Fruit fly (Drosophila melanogaster) whole organism, embryonic: ENCODE data around the gene Esyt2.

ENCODE experiments used
- Aef1 ChIP-seq: fragments of 200-800 bp; sonication (Bioruptor generic); IDR thresholded peaks from 3 replicates; pipeline ENCODE4 v1.3.6; 2022; ENCODE audit warnings: missing biosample characterization, missing genetic modification characterization
- B-H2 ChIP-seq: fragments of 200-800 bp; sonication (Bioruptor generic); optimal IDR thresholded peaks from 2 replicates; lab custom pipeline; 2018; ENCODE audit warnings: missing biosample characterization, mild to moderate bottlenecking, missing genetic modification characterization
- CG10462 ChIP-seq: fragments of 200-800 bp; sonication (Bioruptor generic); optimal IDR thresholded peaks from 2 replicates; lab custom pipeline; 2016; ENCODE audit warnings: missing biosample characterization, missing genetic modification characterization
- CG12071 ChIP-seq: fragments of 200-800 bp; sonication (Bioruptor generic); optimal IDR thresholded peaks from 3 replicates; lab custom pipeline; 2018; ENCODE audit warnings: missing biosample characterization, mild to moderate bottlenecking, missing genetic modification characterization
- CG12744 ChIP-seq: fragments of 200-800 bp; sonication (Bioruptor generic); optimal IDR thresholded peaks from 2 replicates; lab custom pipeline; 2016; ENCODE audit warnings: missing biosample characterization, missing genetic modification characterization
- CG14014 ChIP-seq: fragments of 200-800 bp; sonication (Bioruptor generic); IDR thresholded peaks from 2 replicates; pipeline ENCODE4 v1.3.6; 2022; ENCODE audit warnings: missing biosample characterization, missing genetic modification characterization
- CG17829 ChIP-seq: fragments of 200-800 bp; optimal IDR thresholded peaks from 2 replicates; lab custom pipeline; 2019; ENCODE audit warnings: missing biosample characterization, mild to moderate bottlenecking, missing genetic modification characterization, moderate library complexity
- CG1832 ChIP-seq: fragments of 200-800 bp; sonication (Bioruptor generic); optimal IDR thresholded peaks from 2 replicates; lab custom pipeline; 2017; ENCODE audit warnings: missing biosample characterization, mild to moderate bottlenecking, missing genetic modification characterization, inconsistent platforms
- CG2199 ChIP-seq: fragments of 200-800 bp; sonication (Bioruptor generic); IDR thresholded peaks from 3 replicates; pipeline ENCODE4 v1.3.6; 2022; ENCODE audit warnings: missing biosample characterization, missing genetic modification characterization
- CG2202 ChIP-seq: fragments of 200-800 bp; sonication (Bioruptor generic); optimal IDR thresholded peaks from 2 replicates; lab custom pipeline; 2018; ENCODE audit warnings: missing biosample characterization, mild to moderate bottlenecking, missing genetic modification characterization
- CG2889 ChIP-seq: fragments of 200-800 bp; sonication (Bioruptor generic); IDR thresholded peaks from 3 replicates; pipeline ENCODE4 v1.3.6; 2022; ENCODE audit warnings: missing biosample characterization, missing genetic modification characterization
- CG30020 ChIP-seq: fragments of 200-800 bp; optimal IDR thresholded peaks from 2 replicates; lab custom pipeline; 2019; ENCODE audit warnings: missing biosample characterization, mild to moderate bottlenecking, missing genetic modification characterization, moderate library complexity
- CG33557 ChIP-seq: fragments of 200-800 bp; sonication (Bioruptor generic); optimal IDR thresholded peaks from 2 replicates; lab custom pipeline; 2019; ENCODE audit warnings: missing biosample characterization, mild to moderate bottlenecking, missing genetic modification characterization, moderate library complexity
- CG42726 ChIP-seq: fragments of 200-800 bp; sonication (Bioruptor generic); IDR thresholded peaks from 2 replicates; pipeline ENCODE4 v1.3.6; 2022; ENCODE audit warnings: missing biosample characterization, missing genetic modification characterization; ENCODE audit not compliant: partially characterized antibody
- CG43689 ChIP-seq: fragments of 200-800 bp; sonication (Bioruptor generic); IDR thresholded peaks from 2 replicates; pipeline ENCODE4 v1.3.6; 2022; ENCODE audit warnings: missing biosample characterization, missing genetic modification characterization
- CG6791 ChIP-seq: fragments of 200-800 bp; sonication (Bioruptor generic); IDR thresholded peaks from 3 replicates; pipeline ENCODE4 v1.3.6; 2022; ENCODE audit warnings: missing biosample characterization, missing genetic modification characterization; ENCODE audit not compliant: partially characterized antibody
- CG6854 ChIP-seq: fragments of 200-800 bp; sonication (Bioruptor generic); optimal IDR thresholded peaks from 3 replicates; lab custom pipeline; 2017; ENCODE audit warnings: missing biosample characterization, mild to moderate bottlenecking, missing genetic modification characterization
- CG7745 ChIP-seq: fragments of 200-800 bp; sonication (Bioruptor generic); optimal IDR thresholded peaks from 2 replicates; lab custom pipeline; 2018; ENCODE audit warnings: missing biosample characterization, mild to moderate bottlenecking, missing genetic modification characterization, moderate library complexity
- CG8478 ChIP-seq: fragments of >200 bp; optimal IDR thresholded peaks from 2 replicates; lab custom pipeline; 2018
- CkIIα-i1 ChIP-seq: fragments of 200-800 bp; sonication (Bioruptor generic); IDR thresholded peaks from 2 replicates; pipeline ENCODE4 v1.3.6; 2022; ENCODE audit warnings: missing biosample characterization, missing genetic modification characterization
- D ChIP-seq, 2 experiments: fragments of 200-800 bp in 1 of 2; fragments of >200 bp in 1 of 2; sonication (Bioruptor generic) in 1 of 2; optimal IDR thresholded peaks; 2 replicates in 1 of 2; 3 replicates in 1 of 2; lab custom pipeline; 2017; ENCODE audit warnings: mild to moderate bottlenecking in 1 of 2, missing biosample characterization in 1 of 2, missing genetic modification characterization in 1 of 2, missing genetic modification reagents in 1 of 2
- Eip74EF ChIP-seq, 2 experiments: fragments of 200-800 bp in 1 of 2; fragments of >200 bp in 1 of 2; sonication (Bioruptor generic) in 1 of 2; optimal IDR thresholded peaks; 2 replicates each; lab custom pipeline; 2017 to 2019; ENCODE audit warnings: missing biosample characterization in 2 of 2, missing genetic modification characterization in 2 of 2, mild to moderate bottlenecking in 1 of 2, moderate library complexity in 1 of 2
- Ets65A ChIP-seq: fragments of 200-800 bp; sonication (Bioruptor generic); peaks from one replicate; lab custom pipeline; 2016; ENCODE audit warnings: missing biosample characterization, missing genetic modification characterization
- HmgD ChIP-seq: fragments of 200-800 bp; sonication (Bioruptor generic); optimal IDR thresholded peaks from 3 replicates; lab custom pipeline; 2016; ENCODE audit warnings: missing biosample characterization, missing genetic modification characterization
- Hmx ChIP-seq: fragments of 200-800 bp; sonication (Bioruptor generic); optimal IDR thresholded peaks from 2 replicates; lab custom pipeline; 2016; ENCODE audit warnings: missing biosample characterization, missing genetic modification characterization
- Lim3 ChIP-seq: fragments of 200-800 bp; sonication (Bioruptor generic); IDR thresholded peaks from 2 replicates; pipeline ENCODE4 v1.3.6; 2022; ENCODE audit warnings: missing biosample characterization, missing genetic modification characterization
- Nf-YB ChIP-seq: fragments of 200-800 bp; sonication (Bioruptor generic); optimal IDR thresholded peaks from 3 replicates; lab custom pipeline; 2019; ENCODE audit warnings: missing biosample characterization, mild to moderate bottlenecking, missing genetic modification characterization, moderate library complexity
- Optix ChIP-seq: fragments of 200-800 bp; sonication (Bioruptor generic); IDR thresholded peaks from 3 replicates; pipeline ENCODE4 v1.3.6; 2022; ENCODE audit warnings: missing biosample characterization, missing genetic modification characterization
- Rfx ChIP-seq: fragments of 200-800 bp; sonication (Bioruptor generic); IDR thresholded peaks from 2 replicates; pipeline ENCODE4 v1.3.6; 2022; ENCODE audit warnings: missing biosample characterization, missing genetic modification characterization
- Scr ChIP-seq: fragments of 200-800 bp; sonication (Bioruptor generic); IDR thresholded peaks from 2 replicates; pipeline ENCODE4 v1.3.6; 2022; ENCODE audit warnings: missing biosample characterization, missing genetic modification characterization; ENCODE audit not compliant: partially characterized antibody
- Sox100B ChIP-seq: fragments of 200-800 bp; sonication (Bioruptor generic); optimal IDR thresholded peaks from 3 replicates; lab custom pipeline; 2018; ENCODE audit warnings: missing biosample characterization, mild to moderate bottlenecking, missing genetic modification characterization
- Stat92E ChIP-seq, 3 experiments: fragments of >200 bp in 2 of 3; fragments of 200-800 bp in 1 of 3; sonication (Bioruptor generic) in 1 of 3; optimal IDR thresholded peaks; 2 replicates each; lab custom pipeline; 2017 to 2019; ENCODE audit warnings: missing biosample characterization in 3 of 3, missing genetic modification characterization in 3 of 3, mild to moderate bottlenecking in 1 of 3, moderate library complexity in 1 of 3
- Taf1 ChIP-seq: fragments of 200-800 bp; sonication (Bioruptor generic); IDR thresholded peaks from 2 replicates; pipeline ENCODE4 v1.3.6; 2022; ENCODE audit warnings: missing biosample characterization, missing genetic modification characterization
- abd-A ChIP-seq: fragments of 200-800 bp; sonication (Bioruptor generic); optimal IDR thresholded peaks from 3 replicates; lab custom pipeline; 2019; ENCODE audit warnings: missing biosample characterization, mild to moderate bottlenecking, missing genetic modification characterization, moderate library complexity
- bbx ChIP-seq: fragments of 200-800 bp; sonication (Bioruptor generic); IDR thresholded peaks from 2 replicates; pipeline ENCODE4 v1.3.6; 2022; ENCODE audit warnings: missing biosample characterization, missing genetic modification characterization; ENCODE audit not compliant: partially characterized antibody
- dmrt11E ChIP-seq: fragments of 200-800 bp; sonication (Bioruptor generic); optimal IDR thresholded peaks from 3 replicates; lab custom pipeline; 2018; ENCODE audit warnings: missing biosample characterization, mild to moderate bottlenecking, missing genetic modification characterization, moderate library complexity
- ems ChIP-seq: fragments of 200-800 bp; sonication (Bioruptor generic); optimal IDR thresholded peaks from 3 replicates; lab custom pipeline; 2016; ENCODE audit warnings: missing biosample characterization, missing genetic modification characterization
- eve ChIP-seq, 2 experiments: fragments of >200 bp; optimal IDR thresholded peaks; 2 replicates each; lab custom pipeline; 2017; ENCODE audit warnings: missing biosample characterization in 2 of 2, missing genetic modification characterization in 2 of 2
- fd96Cb ChIP-seq: fragments of 200-800 bp; sonication (Bioruptor generic); optimal IDR thresholded peaks from 2 replicates; lab custom pipeline; 2018; ENCODE audit warnings: missing biosample characterization, mild to moderate bottlenecking, missing genetic modification characterization, moderate library complexity
- kay ChIP-seq: fragments of 200-800 bp; sonication (Bioruptor generic); optimal IDR thresholded peaks from 2 replicates; lab custom pipeline; 2016; ENCODE audit warnings: missing biosample characterization, missing genetic modification characterization
- mld ChIP-seq: fragments of 200-800 bp; sonication (Bioruptor generic); IDR thresholded peaks from 3 replicates; pipeline ENCODE4 v1.3.6; 2022; ENCODE audit warnings: missing biosample characterization, missing genetic modification characterization; ENCODE audit not compliant: partially characterized antibody
- odd ChIP-seq: fragments of 200-800 bp; sonication (Bioruptor generic); optimal IDR thresholded peaks from 2 replicates; lab custom pipeline; 2017; ENCODE audit warnings: missing biosample characterization, mild to moderate bottlenecking, missing genetic modification characterization
- pho ChIP-seq: fragments of 200-800 bp; sonication (Bioruptor generic); optimal IDR thresholded peaks from 2 replicates; lab custom pipeline; 2016; ENCODE audit warnings: missing biosample characterization, missing genetic modification characterization
- sens-2 ChIP-seq: fragments of 200-800 bp; sonication (Bioruptor generic); IDR thresholded peaks from 2 replicates; pipeline ENCODE4 v1.3.6; 2022; ENCODE audit warnings: missing biosample characterization, missing genetic modification characterization
- seq ChIP-seq: fragments of 200-800 bp; sonication (Bioruptor generic); IDR thresholded peaks from 2 replicates; pipeline ENCODE4 v1.3.6; 2022; ENCODE audit warnings: missing biosample characterization, missing genetic modification characterization
- so ChIP-seq: fragments of 200-800 bp; sonication (Bioruptor generic); IDR thresholded peaks from 3 replicates; pipeline ENCODE4 v1.3.6; 2022; ENCODE audit warnings: missing biosample characterization, missing genetic modification characterization
- sr ChIP-seq: fragments of 200-800 bp; sonication (Bioruptor generic); IDR thresholded peaks from 3 replicates; pipeline ENCODE4 v1.3.6; 2022; ENCODE audit warnings: missing biosample characterization, missing genetic modification characterization
- tgo ChIP-seq: fragments of 200-800 bp; sonication (Bioruptor generic); IDR thresholded peaks from 3 replicates; pipeline ENCODE4 v1.3.6; 2022; ENCODE audit warnings: missing biosample characterization, missing genetic modification characterization
- tna ChIP-seq: fragments of 200-800 bp; sonication (Bioruptor generic); IDR thresholded peaks from 2 replicates; pipeline ENCODE4 v1.3.6; 2022; ENCODE audit warnings: missing biosample characterization, missing genetic modification characterization; ENCODE audit not compliant: partially characterized antibody
- usp ChIP-seq: fragments of >200 bp; optimal IDR thresholded peaks from 2 replicates; lab custom pipeline; 2017; ENCODE audit warnings: missing biosample characterization, missing genetic modification characterization

Gene Esyt2

dm6 chr3R:24557020-24557465, 12.5 kb downstream of the Esyt2 start (continued):
- TF ChIP-seq odd (peak; percentile 0), CG2889 (GFP tag; lab: Robert Waterston, UW) (no peak), Lim3 (GFP tag; lab: Robert Waterston, UW) (no peak), CG30020 (tag; lab: Kevin White, UChicago) (no peak), CG2199 (peak; percentile 99), Taf1 (GFP tag; lab: Robert Waterston, UW) (peak; percentile 15; the same call in 1 of the 2 replicates), sr (GFP tag; lab: Robert Waterston, UW) (no peak; the same call in 2 of the 3 replicates), Optix (peak; percentile 53; the same call in 2 of the 3 replicates), pho (GFP tag; lab: Kevin White, UChicago) (peak; percentile 65), B-H2 (peak; percentile 76), D (optimal IDR thresholded peaks at IDR 0.05; lab: Kevin White, UChicago) (no peak), D (GFP tag; optimal IDR thresholded peaks at IDR 0.05; lab: Kevin White, UChicago) (no peak), sens-2 (GFP tag; lab: Robert Waterston, UW) (no peak), tgo (GFP tag; lab: Robert Waterston, UW) (peak; percentile 72; the same call in 2 of the 3 replicates), CG10462 (GFP tag; lab: Kevin White, UChicago) (no peak), Rfx (GFP tag; lab: Robert Waterston, UW) (peak; percentile 90; the same call in 1 of the 2 replicates), CG42726 (peak; percentile 97), CG12744 (GFP tag; lab: Kevin White, UChicago) (peak; percentile 68), CG43689 (GFP tag; lab: Robert Waterston, UW) (no peak), kay (GFP tag; lab: Kevin White, UChicago) (peak; percentile 18), eve (GFP tag; optimal IDR thresholded peaks at IDR 0.05; lab: Kevin White, UChicago) (no peak), CG17829 (tag; lab: Kevin White, UChicago) (peak; percentile 70), Stat92E (GFP tag; optimal IDR thresholded peaks at IDR 0.05; lab: Kevin White, UChicago) (peak in 1 of 3 experiments; percentile 78), Hmx (GFP tag; lab: Kevin White, UChicago) (no peak), CG33557 (GFP tag; lab: Kevin White, UChicago) (peak; percentile 43), CG14014 (GFP tag; lab: Robert Waterston, UW) (peak; percentile 15; the same call in 1 of the 2 replicates), Eip74EF (GFP tag; optimal IDR thresholded peaks at IDR 0.05; lab: Kevin White, UChicago) (peak in 1 of 2 experiments; percentile 48), mld (GFP tag; lab: Robert Waterston, UW) (peak; percentile 99), bbx (GFP tag; lab: Robert Waterston, UW) (peak; percentile 96), ems (GFP tag; lab: Kevin White, UChicago) (peak; percentile 54), tna (peak; percentile 85), Sox100B (no peak), usp (no peak), CG12071 (no peak), Ets65A (GFP tag; lab: Kevin White, UChicago) (peak; percentile 93), CkIIα-i1 (GFP tag; lab: Robert Waterston, UW) (no peak), fd96Cb (no peak), CG8478 (lab: Kevin White, UChicago) (no peak), CG2202 (no peak), Scr (GFP tag; lab: Robert Waterston, UW) (peak; percentile 68), seq (GFP tag; lab: Robert Waterston, UW) (no peak), CG1832 (GFP tag; lab: Kevin White, UChicago) (no peak), abd-A (tag; lab: Kevin White, UChicago) (no peak), Nf-YB (peak; percentile 7), CG7745 (tag; lab: Kevin White, UChicago) (no peak), HmgD (peak; percentile 26), so (peak; percentile 14; the same call in 1 of the 3 replicates), dmrt11E (tag; lab: Kevin White, UChicago) (peak; percentile 41), CG6791 (GFP tag; lab: Robert Waterston, UW) (peak; percentile 93), Aef1 (GFP tag; lab: Robert Waterston, UW) (peak; percentile 61), CG6854 (GFP tag; lab: Kevin White, UChicago) (no peak)
